ENCODE assay signal across 5 fruit fly cellular contexts in the genomic region with DNA sequence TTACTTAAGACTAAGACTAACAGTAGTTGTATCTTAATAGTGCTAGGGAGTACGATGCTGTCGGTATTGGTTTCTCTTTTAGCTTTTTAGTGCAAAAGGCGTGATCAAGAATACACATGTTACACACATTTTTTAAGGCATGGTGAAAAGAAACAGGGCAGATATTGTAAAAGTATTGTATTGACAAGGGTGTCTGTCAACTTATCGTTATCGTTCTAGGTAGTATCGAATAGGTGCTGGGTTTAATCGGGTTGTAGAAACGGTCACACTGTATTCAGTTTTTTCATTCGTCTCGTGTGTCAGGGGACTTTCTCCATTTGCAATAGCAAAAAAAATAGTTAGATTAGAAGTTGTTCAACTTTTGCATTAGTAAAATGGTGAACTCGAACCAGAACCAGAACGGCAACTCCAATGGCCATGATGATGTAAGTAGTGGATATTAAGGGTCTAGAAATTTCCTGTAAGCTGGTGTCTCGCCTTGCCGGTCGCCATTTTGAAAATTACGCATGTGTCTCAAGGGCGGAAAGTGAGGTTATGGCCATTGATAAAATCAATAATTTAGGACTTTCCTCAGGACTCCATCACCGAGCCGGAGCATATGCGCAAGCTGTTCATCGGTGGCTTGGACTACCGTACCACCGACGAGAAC.
TF ChIP-seq lines count a peak whose summit lies in the region.

No protein-coding gene starts in this region.

- no peak for TF ChIP-seq CTCF in whole organism, embryonic (GFP tag; optimal IDR thresholded peaks at IDR 0.05; lab: Kevin White, UChicago)

TF ChIP-seq in whole organism, adult, 20 proteins besides CTCF, POLR2A, EP300 and RAD21:
- no peak for TF ChIP-seq CG12768 (GFP tag; optimal IDR thresholded peaks at IDR 0.05; lab: Kevin White, UChicago)
- peak; percentile 18 for TF ChIP-seq cic (GFP tag; optimal IDR thresholded peaks at IDR 0.05; lab: Kevin White, UChicago)
- TF ChIP-seq toe (GFP tag; optimal IDR thresholded peaks at IDR 0.05; lab: Kevin White, UChicago): no peak
- peak; percentile 49 for TF ChIP-seq Crg-1 (GFP tag; optimal IDR thresholded peaks at IDR 0.05; lab: Kevin White, UChicago)
- TF ChIP-seq CG33017 (tag; optimal IDR thresholded peaks at IDR 0.05; lab: Kevin White, UChicago): no peak
- TF ChIP-seq CG14711 (tag; optimal IDR thresholded peaks at IDR 0.05; lab: Kevin White, UChicago): no peak
- TF ChIP-seq Hr96 (GFP tag; optimal IDR thresholded peaks at IDR 0.05; lab: Kevin White, UChicago): peak; percentile 54
- TF ChIP-seq kay (GFP tag; lab: Kevin White, UChicago; ENCODE audit: borderline replicate concordance): no peak
- TF ChIP-seq pad (GFP tag; optimal IDR thresholded peaks at IDR 0.05; lab: Kevin White, UChicago): peak; percentile 19
- TF ChIP-seq Mnt (GFP tag; optimal IDR thresholded peaks at IDR 0.05; lab: Kevin White, UChicago): peak; percentile 90
- peak; percentile 49 for TF ChIP-seq CG7101 (tag; optimal IDR thresholded peaks at IDR 0.05; lab: Kevin White, UChicago)
- TF ChIP-seq CG11617 (GFP tag; optimal IDR thresholded peaks at IDR 0.05; lab: Kevin White, UChicago): peak; percentile 43
- TF ChIP-seq ovo (GFP tag; optimal IDR thresholded peaks at IDR 0.05; lab: Kevin White, UChicago): peak; percentile 39
- no peak for TF ChIP-seq CG7045 (GFP tag; optimal IDR thresholded peaks at IDR 0.05; lab: Kevin White, UChicago)

TF ChIP-seq in whole organism, embryonic, 481 proteins besides CTCF, POLR2A, EP300 and RAD21 (continues in another document):
- TF ChIP-seq CG11696 (GFP tag; IDR thresholded peaks at IDR 0.05; lab: Robert Waterston, UW) (no peak), Nf-YA (GFP tag; IDR thresholded peaks at IDR 0.05; lab: Robert Waterston, UW) (no peak), Oaz (GFP tag; IDR thresholded peaks at IDR 0.05; lab: Robert Waterston, UW) (no peak), CG32532 (GFP tag; IDR thresholded peaks at IDR 0.05; lab: Robert Waterston, UW) (no peak; the same call in 1 of the 2 replicates), CG18764 (GFP tag; optimal IDR thresholded peaks at IDR 0.05; lab: Kevin White, UChicago) (peak; percentile 18), CG2202 (tag; optimal IDR thresholded peaks at IDR 0.05; lab: Kevin White, UChicago) (no peak), fru (optimal IDR thresholded peaks at IDR 0.05; lab: Kevin White, UChicago) (no peak), eyg (GFP tag; optimal IDR thresholded peaks at IDR 0.05; lab: Kevin White, UChicago) (no peak), gem (tag; optimal IDR thresholded peaks at IDR 0.05; lab: Kevin White, UChicago) (no peak), Oli (tag; optimal IDR thresholded peaks at IDR 0.05; lab: Kevin White, UChicago) (no peak), CG12104 (GFP tag; optimal IDR thresholded peaks at IDR 0.05; lab: Kevin White, UChicago) (no peak), CG14860 (GFP tag; IDR thresholded peaks at IDR 0.05; lab: Robert Waterston, UW; ENCODE audit: partially characterized antibody) (no peak), CG3407 (GFP tag; optimal IDR thresholded peaks at IDR 0.05; lab: Kevin White, UChicago) (no peak), Ets65A (GFP tag; lab: Kevin White, UChicago) (peak; percentile 46), MBD-R2 (GFP tag; IDR thresholded peaks at IDR 0.05; lab: Robert Waterston, UW) (peak; percentile 14; the same call in 1 of the 2 replicates), CG8478 (optimal IDR thresholded peaks at IDR 0.05; lab: Kevin White, UChicago) (no peak), CG12391 (tag; optimal IDR thresholded peaks at IDR 0.05; lab: Kevin White, UChicago) (peak; percentile 18), CG7556 (GFP tag; optimal IDR thresholded peaks at IDR 0.05; lab: Kevin White, UChicago) (no peak)

TF ChIP-seq in whole organism, prepupa, 60 proteins besides CTCF, POLR2A, EP300 and RAD21:
- TF ChIP-seq fkh (GFP tag; optimal IDR thresholded peaks at IDR 0.05; lab: Kevin White, UChicago): peak; percentile 91
- peak; percentile 0 for TF ChIP-seq lz (GFP tag; optimal IDR thresholded peaks at IDR 0.05; lab: Kevin White, UChicago)
- no peak for TF ChIP-seq eg (GFP tag; IDR thresholded peaks at IDR 0.05; lab: Robert Waterston, UW)
- TF ChIP-seq salr (GFP tag; optimal IDR thresholded peaks at IDR 0.05; lab: Kevin White, UChicago): no peak
- TF ChIP-seq Sox102F (GFP tag; optimal IDR thresholded peaks at IDR 0.05; lab: Kevin White, UChicago): no peak
- TF ChIP-seq CG15336 (GFP tag; IDR thresholded peaks at IDR 0.05; lab: Robert Waterston, UW): 0 out of 2 replicates have a peak, but pooled peaks have one; percentile 30
- TF ChIP-seq cyc (GFP tag; optimal IDR thresholded peaks at IDR 0.05; lab: Kevin White, UChicago): no peak
- TF ChIP-seq Eip78C (GFP tag; lab: Kevin White, UChicago): peak; percentile 52
- TF ChIP-seq CG8119 (GFP tag; IDR thresholded peaks at IDR 0.05; lab: Robert Waterston, UW): no peak
- TF ChIP-seq vri (GFP tag; optimal IDR thresholded peaks at IDR 0.05; lab: Kevin White, UChicago): no peak
- TF ChIP-seq CG8632 (GFP tag; optimal IDR thresholded peaks at IDR 0.05; lab: Kevin White, UChicago): no peak

TF ChIP-seq in whole organism, pupa, 21 proteins besides CTCF, POLR2A, EP300 and RAD21:
- 0 out of 3 replicates have a peak, but pooled peaks have one; percentile 16 for TF ChIP-seq fd96Ca (GFP tag; IDR thresholded peaks at IDR 0.05; lab: Robert Waterston, UW)
- TF ChIP-seq Pif1A (GFP tag; optimal IDR thresholded peaks at IDR 0.05; lab: Kevin White, UChicago): no peak
- no peak for TF ChIP-seq Snoo (tag; optimal IDR thresholded peaks at IDR 0.05; lab: Kevin White, UChicago)
- no peak for TF ChIP-seq Pif1B (GFP tag; optimal IDR thresholded peaks at IDR 0.05; lab: Kevin White, UChicago)
- TF ChIP-seq CG8159 (tag; optimal IDR thresholded peaks at IDR 0.05; lab: Kevin White, UChicago): no peak
- TF ChIP-seq gl (tag; optimal IDR thresholded peaks at IDR 0.05; lab: Kevin White, UChicago): no peak
- TF ChIP-seq Ets98B (GFP tag; IDR thresholded peaks at IDR 0.05; lab: Robert Waterston, UW): 0 out of 2 replicates have a peak, but pooled peaks have one; percentile 6
- no peak for TF ChIP-seq CG10348 (GFP tag; IDR thresholded peaks at IDR 0.05; lab: Robert Waterston, UW)
- no peak for TF ChIP-seq CG15710 (tag; optimal IDR thresholded peaks at IDR 0.05; lab: Kevin White, UChicago)
- TF ChIP-seq rn (GFP tag; IDR thresholded peaks at IDR 0.05; lab: Robert Waterston, UW): no peak
- 0 out of 2 replicates have a peak, but pooled peaks have one; percentile 15 for TF ChIP-seq CG32121 (GFP tag; IDR thresholded peaks at IDR 0.05; lab: Robert Waterston, UW)
- no peak for TF ChIP-seq CG12605 (GFP tag; IDR thresholded peaks at IDR 0.05; lab: Robert Waterston, UW)
- TF ChIP-seq CG17806 (tag; optimal IDR thresholded peaks at IDR 0.05; lab: Kevin White, UChicago): no peak
- TF ChIP-seq CG9948 (tag; optimal IDR thresholded peaks at IDR 0.05; lab: Kevin White, UChicago): no peak
- peak; percentile 5 for TF ChIP-seq EcR (GFP tag; optimal IDR thresholded peaks at IDR 0.05; lab: Kevin White, UChicago)
- no peak for TF ChIP-seq CG8301 (tag; optimal IDR thresholded peaks at IDR 0.05; lab: Kevin White, UChicago)
- TF ChIP-seq D1 (tag; optimal IDR thresholded peaks at IDR 0.05; lab: Kevin White, UChicago): no peak

TF ChIP-seq in whole organism, wandering third instar larva, 38 proteins besides CTCF, POLR2A, EP300 and RAD21 (continues in another document):
- TF ChIP-seq lola (GFP tag; optimal IDR thresholded peaks at IDR 0.05; lab: Kevin White, UChicago) (no peak), HLH106 (tag; optimal IDR thresholded peaks at IDR 0.05; lab: Kevin White, UChicago) (peak; percentile 4), brk (GFP tag; optimal IDR thresholded peaks at IDR 0.05; lab: Kevin White, UChicago) (no peak), ey (GFP tag; optimal IDR thresholded peaks at IDR 0.05; lab: Kevin White, UChicago) (no peak), foxo (GFP tag; optimal IDR thresholded peaks at IDR 0.05; lab: Kevin White, UChicago) (no peak), GATAd (GFP tag; optimal IDR thresholded peaks at IDR 0.05; lab: Kevin White, UChicago) (no peak), OdsH (GFP tag; optimal IDR thresholded peaks at IDR 0.05; lab: Kevin White, UChicago) (no peak), Mio (GFP tag; optimal IDR thresholded peaks at IDR 0.05; lab: Kevin White, UChicago) (no peak), Hnf4 (GFP tag; optimal IDR thresholded peaks at IDR 0.05; lab: Kevin White, UChicago) (peak; percentile 44), Hr83 (GFP tag; optimal IDR thresholded peaks at IDR 0.05; lab: Kevin White, UChicago; ENCODE audit: poor library complexity, severe bottlenecking) (peak; percentile 25), dsf (GFP tag; optimal IDR thresholded peaks at IDR 0.05; lab: Kevin White, UChicago; ENCODE audit: borderline replicate concordance) (no peak), Dfd (GFP tag; optimal IDR thresholded peaks at IDR 0.05; lab: Kevin White, UChicago) (no peak), h (GFP tag; optimal IDR thresholded peaks at IDR 0.05; lab: Kevin White, UChicago) (peak; percentile 3), psq (GFP tag; optimal IDR thresholded peaks at IDR 0.05; lab: Kevin White, UChicago) (no peak), Abd-B (GFP tag; optimal IDR thresholded peaks at IDR 0.05; lab: Kevin White, UChicago) (no peak), usp (GFP tag; optimal IDR thresholded peaks at IDR 0.05; lab: Kevin White, UChicago) (no peak), N (GFP tag; optimal IDR thresholded peaks at IDR 0.05; lab: Kevin White, UChicago) (no peak), br (GFP tag; optimal IDR thresholded peaks at IDR 0.05; lab: Kevin White, UChicago) (no peak), fru (GFP tag; optimal IDR thresholded peaks at IDR 0.05; lab: Kevin White, UChicago) (peak; percentile 5), Vsx2 (GFP tag; optimal IDR thresholded peaks at IDR 0.05; lab: Kevin White, UChicago; ENCODE audit: partially characterized antibody) (no peak), Hr78 (GFP tag; optimal IDR thresholded peaks at IDR 0.05; lab: Kevin White, UChicago) (no peak), CG9705 (GFP tag; optimal IDR thresholded peaks at IDR 0.05; lab: Kevin White, UChicago) (no peak), rgr (GFP tag; optimal IDR thresholded peaks at IDR 0.05; lab: Kevin White, UChicago) (no peak), Dif (GFP tag; optimal IDR thresholded peaks at IDR 0.05; lab: Kevin White, UChicago; ENCODE audit: partially characterized antibody) (no peak), dl (GFP tag; optimal IDR thresholded peaks at IDR 0.05; lab: Kevin White, UChicago; ENCODE audit: insufficient read depth in 1 of 2, partially characterized antibody in 2 of 2) (no peak), Jra (GFP tag; optimal IDR thresholded peaks at IDR 0.05; lab: Kevin White, UChicago) (no peak), tai (GFP tag; optimal IDR thresholded peaks at IDR 0.05; lab: Kevin White, UChicago) (no peak), pan (optimal IDR thresholded peaks at IDR 0.05; lab: Kevin White, UChicago) (no peak), sage (GFP tag; optimal IDR thresholded peaks at IDR 0.05; lab: Kevin White, UChicago) (no peak), Myc (optimal IDR thresholded peaks at IDR 0.05; lab: Kevin White, UChicago) (peak; percentile 63), sv (GFP tag; optimal IDR thresholded peaks at IDR 0.05; lab: Kevin White, UChicago) (no peak), woc (GFP tag; optimal IDR thresholded peaks at IDR 0.05; lab: Kevin White, UChicago) (no peak)
